Fruit fly (Drosophila melanogaster) whole organism, prepupa: Measurements from ENCODE around the gene CG14086.

ENCODE experiments used
- CG1621 ChIP-seq: fragments of 200-800 bp; sonication (Bioruptor generic); optimal IDR thresholded peaks from 3 replicates; lab custom pipeline; 2018; ENCODE audit warnings: missing biosample characterization, mild to moderate bottlenecking, missing genetic modification characterization
- CG4318 ChIP-seq: fragments of 200-800 bp; sonication (Bioruptor generic); optimal IDR thresholded peaks from 3 replicates; lab custom pipeline; 2017; ENCODE audit warnings: missing biosample characterization, mild to moderate bottlenecking, missing genetic modification characterization
- CG6792 ChIP-seq: fragments of 200-800 bp; sonication (Bioruptor generic); optimal IDR thresholded peaks from 3 replicates; lab custom pipeline; 2016; ENCODE audit warnings: missing biosample characterization, missing genetic modification characterization
- CG7368 ChIP-seq: fragments of 200-800 bp; sonication (Bioruptor generic); optimal IDR thresholded peaks from 3 replicates; lab custom pipeline; 2016; ENCODE audit warnings: missing biosample characterization, missing genetic modification characterization
- CG8632 ChIP-seq: fragments of 200-800 bp; sonication (Bioruptor generic); optimal IDR thresholded peaks from 3 replicates; lab custom pipeline; 2016; ENCODE audit warnings: missing biosample characterization, missing genetic modification characterization
- Hr39 ChIP-seq: fragments of 200-800 bp; sonication (Bioruptor generic); optimal IDR thresholded peaks from 2 replicates; lab custom pipeline; 2016; ENCODE audit warnings: missing biosample characterization, missing genetic modification characterization
- Smox ChIP-seq: fragments of 200-800 bp; sonication (Bioruptor generic); optimal IDR thresholded peaks from 3 replicates; lab custom pipeline; 2016; ENCODE audit warnings: missing biosample characterization, missing genetic modification characterization
- vri ChIP-seq: fragments of 200-800 bp; sonication (Bioruptor generic); optimal IDR thresholded peaks from 3 replicates; lab custom pipeline; 2016; ENCODE audit warnings: missing biosample characterization, mild to moderate bottlenecking, missing genetic modification characterization

dm6 chr3L:19228371-19228817 is 47.2 kb upstream of the CG14086 start:
- TF ChIP-seq Hr39 (no peak), CG6792 (GFP tag; lab: Kevin White, UChicago) (no peak), CG7368 (GFP tag; lab: Kevin White, UChicago) (no peak), vri (GFP tag; lab: Kevin White, UChicago) (no peak), Smox (GFP tag; lab: Kevin White, UChicago) (no peak), CG8632 (GFP tag; lab: Kevin White, UChicago) (no peak), CG4318 (GFP tag; lab: Kevin White, UChicago) (no peak), CG1621 (no peak)
